Worm (Caenorhabditis elegans): Measurements from ENCODE around the gene R05F9.7.
"Not testable (repeated sequence)": the region's sequence is repeated elsewhere in the genome, so short reads cannot be mapped to it uniquely, and the experiment has no call there.

ce11 chrII:4916462-4916861, 30.4 kb downstream of the R05F9.7 start, which contains the start of gene msp-31:
- not testable (repeated sequence) for TF ChIP-seq egl-44 (GFP tag; IDR thresholded peaks at IDR 0.05); ceh-58 (GFP tag; IDR thresholded peaks at IDR 0.05); lsl-1 (GFP tag; optimal IDR thresholded peaks at IDR 0.05); lin-54 (GFP tag; optimal IDR thresholded peaks at IDR 0.05); pha-4 (tag; optimal IDR thresholded peaks at IDR 0.05); sdz-38 (tag; optimal IDR thresholded peaks at IDR 0.05); nhr-80 (tag; optimal IDR thresholded peaks at IDR 0.05); dpl-1 (GFP tag; optimal IDR thresholded peaks at IDR 0.05); bed-2 (GFP tag; IDR thresholded peaks at IDR 0.05); F57C9.4 (tag; optimal IDR thresholded peaks at IDR 0.05)

Data from whole organism, young adult.